Worm (Caenorhabditis elegans) whole organism, mixed stage, embryonic: Measurements from ENCODE around the gene bath-27.

Experiments
- elt-3 ChIP-seq: fragments of 150-350 bp; optimal IDR thresholded peaks from 2 replicates; lab custom pipeline; 2014; ENCODE audit warnings: missing biosample characterization, missing genetic modification characterization
- lsy-2 ChIP-seq: fragments of 150-350 bp; optimal IDR thresholded peaks from 2 replicates; lab custom pipeline; 2014; ENCODE audit warnings: missing biosample characterization, missing genetic modification characterization
- snpc-4 ChIP-seq: fragments of 150-350 bp; optimal IDR thresholded peaks from 2 replicates; lab custom pipeline; 2014; ENCODE audit warnings: missing biosample characterization, missing genetic modification characterization
- unc-120 ChIP-seq: sonication (generic microtip); optimal IDR thresholded peaks from 2 replicates; lab custom pipeline; 2017; ENCODE audit warnings: missing genetic modification characterization, missing compliant biosample characterization; ENCODE audit not compliant: poor library complexity, severe bottlenecking
- zip-8 ChIP-seq: fragments of 150-350 bp; optimal IDR thresholded peaks from 2 replicates; lab custom pipeline; 2014; ENCODE audit warnings: missing biosample characterization, missing genetic modification characterization
- ztf-11 ChIP-seq: fragments of 150-350 bp; optimal IDR thresholded peaks from 2 replicates; lab custom pipeline; 2014; ENCODE audit warnings: missing biosample characterization, missing genetic modification characterization

DNA sequence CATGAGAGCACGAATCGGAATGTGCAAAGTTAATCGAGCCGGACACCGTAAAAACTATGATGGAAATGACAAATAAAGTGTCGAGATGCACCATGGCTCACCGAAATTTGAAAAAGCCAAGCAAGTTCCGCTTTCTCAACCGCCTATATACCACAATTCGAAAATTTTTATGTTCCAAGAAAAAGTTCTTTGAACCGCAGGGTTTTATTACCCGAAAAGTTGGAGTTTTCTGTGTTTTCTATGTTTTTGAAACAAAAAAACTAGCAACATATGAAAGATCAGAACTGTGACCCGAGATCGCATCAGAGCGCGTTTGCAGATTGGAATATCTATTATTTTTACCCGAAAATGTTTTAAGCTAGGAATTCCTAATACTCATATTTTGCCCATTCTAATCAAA lies 31.8 kb upstream of the bath-27 start, which contains the start of gene Y46D2A.3:
- TF ChIP-seq lsy-2: no peak
- TF ChIP-seq snpc-4 (tag; lab: Kevin White, UChicago): no peak
- no peak for TF ChIP-seq zip-8 (tag; lab: Kevin White, UChicago)
- TF ChIP-seq unc-120 (tag; lab: Kevin White, UChicago): no peak
- no peak for TF ChIP-seq elt-3 (tag; lab: Kevin White, UChicago)
- no peak for TF ChIP-seq ztf-11 (tag; lab: Kevin White, UChicago)
